Worm (Caenorhabditis elegans): ENCODE data around the gene F28A12.3.

DNA sequence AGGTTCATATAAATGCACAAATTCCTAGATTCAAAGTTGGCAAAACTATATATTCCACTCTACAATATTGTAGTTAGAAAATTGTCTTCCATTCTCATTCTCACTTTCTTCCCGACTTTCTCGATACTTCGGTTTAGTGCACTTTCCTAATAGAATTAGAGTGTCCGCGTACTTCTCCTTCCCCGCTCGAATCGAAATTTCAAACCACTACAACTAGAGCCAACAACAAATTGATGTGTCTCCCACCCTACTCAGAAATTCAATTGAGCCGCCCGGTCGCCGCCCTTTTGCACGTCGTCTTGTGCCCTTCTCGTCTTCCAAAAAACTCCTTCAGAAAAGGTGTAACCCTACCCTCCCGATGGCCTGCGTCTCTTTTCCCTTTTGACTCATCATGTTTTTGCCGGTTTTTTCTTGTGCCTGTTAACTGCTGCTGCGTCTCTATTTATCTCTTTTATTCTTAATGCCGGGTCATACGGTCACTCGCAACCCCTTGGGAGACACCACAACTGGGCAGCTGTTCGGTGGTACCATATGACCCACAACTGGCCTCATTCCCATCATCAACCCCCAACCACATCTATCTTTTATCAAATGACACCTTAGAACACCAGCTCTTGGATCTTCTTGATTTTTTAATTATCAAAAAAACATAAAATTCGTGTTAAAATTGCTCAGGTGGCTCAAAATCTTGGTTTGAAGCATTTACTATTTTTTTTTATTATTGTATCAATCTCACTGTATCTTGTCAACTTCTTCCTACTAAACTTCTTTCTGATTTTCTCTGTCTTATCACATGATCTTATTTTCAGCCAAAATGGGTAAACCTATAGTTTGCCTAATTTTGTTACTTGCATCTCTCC is 46.8 kb downstream of the F28A12.3 start, which contains the start of gene tag-196:
- TF ChIP-seq F39B2.1 (GFP tag; IDR thresholded peaks at IDR 0.05) (no peak), madf-8 (GFP tag; conservative IDR thresholded peaks at IDR 0.05) (no peak), lin-40 (tag; optimal IDR thresholded peaks at IDR 0.05) (no peak), B0261.1 (tag; optimal IDR thresholded peaks at IDR 0.05) (no peak), tbp1 (GFP tag; optimal IDR thresholded peaks at IDR 0.05) (no peak), F52B5.7 (tag; optimal IDR thresholded peaks at IDR 0.05) (no peak), sea-2 (GFP tag; IDR thresholded peaks at IDR 0.05) (no peak), Y56A3A.18 (GFP tag; IDR thresholded peaks at IDR 0.05) (no peak), mcd-1 (GFP tag; IDR thresholded peaks at IDR 0.05) (no peak), lin-54 (GFP tag; optimal IDR thresholded peaks at IDR 0.05) (no peak), lin-35 (GFP tag; optimal IDR thresholded peaks at IDR 0.05) (no peak)
